Worm (Caenorhabditis elegans): ENCODE measurements around the gene psr-1.
A peak's percentile ranks its signal among the peaks of the same experiment; 100 is the strongest.

Gene psr-1

DNA sequence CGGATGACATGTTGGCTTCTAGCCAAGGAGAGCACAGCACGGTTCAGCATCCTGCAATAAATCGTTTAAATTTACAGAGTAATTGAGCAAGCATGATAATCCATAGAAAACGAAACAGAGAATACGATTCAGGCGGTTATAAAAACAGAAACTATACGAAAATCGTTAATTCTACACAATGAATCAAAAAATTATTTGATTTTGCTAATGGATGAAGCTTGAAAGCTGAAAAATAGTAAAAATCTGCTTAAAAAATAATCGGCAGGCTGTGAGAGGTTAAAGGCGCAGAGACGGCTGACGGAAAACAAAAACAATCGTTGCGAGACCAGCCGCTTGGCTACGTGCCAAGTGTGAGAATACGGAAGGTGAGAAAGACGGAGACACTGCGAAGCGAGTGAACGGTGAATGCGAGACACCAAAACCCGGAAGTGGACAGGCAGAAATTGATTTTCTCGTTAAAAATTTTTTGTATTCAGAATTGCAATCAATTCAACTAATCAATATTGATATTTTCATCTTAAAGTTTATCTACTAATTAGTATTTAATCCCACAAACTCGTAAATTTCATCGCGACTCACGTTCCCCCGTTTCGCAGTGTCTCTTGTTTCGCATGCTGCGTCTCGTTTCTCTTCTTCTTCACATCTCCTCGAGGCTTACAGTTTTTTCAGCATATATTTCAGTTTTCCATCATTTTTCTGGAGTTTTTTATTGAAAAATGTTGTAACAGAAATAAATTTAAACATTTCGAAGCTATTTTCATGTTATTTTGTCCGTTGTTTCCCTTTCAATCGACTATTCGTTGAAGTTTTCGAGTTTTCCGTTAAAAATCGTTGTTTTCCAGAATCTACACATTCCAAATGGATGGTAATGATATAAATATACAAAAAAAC is 7.3 kb downstream of the psr-1 start, which contains the start of the genes F29B9.11 and jmjd-1.2 (continued):
- peak; percentile 99 for TF ChIP-seq tbx-7 (tag; optimal IDR thresholded peaks at IDR 0.05)
- peak; percentile 61 for TF ChIP-seq ceh-19 (GFP tag; optimal IDR thresholded peaks at IDR 0.05)
- TF ChIP-seq ceh-30 (tag; optimal IDR thresholded peaks at IDR 0.05), result peak; percentile 25
- no peak for TF ChIP-seq ceh-48 (tag; optimal IDR thresholded peaks at IDR 0.05)
- no peak for TF ChIP-seq hlh-30 (tag; optimal IDR thresholded peaks at IDR 0.05; ENCODE audit: insufficient read depth)
- peak; percentile 83 for TF ChIP-seq unc-86 (tag; optimal IDR thresholded peaks at IDR 0.05)
- TF ChIP-seq hlh-8 (tag; optimal IDR thresholded peaks at IDR 0.05), result peak; percentile 94
- TF ChIP-seq sox-4 (tag; optimal IDR thresholded peaks at IDR 0.05), result no peak
- TF ChIP-seq ets-4 (tag; optimal IDR thresholded peaks at IDR 0.05), result peak; percentile 99
- peak; percentile 59 for TF ChIP-seq nfya-1 (tag; optimal IDR thresholded peaks at IDR 0.05)
- peak; percentile 95 for TF ChIP-seq ceh-14 (tag; optimal IDR thresholded peaks at IDR 0.05)
- TF ChIP-seq K09A11.1 (tag; optimal IDR thresholded peaks at IDR 0.05; ENCODE audit: insufficient read depth), result no peak
- TF ChIP-seq che-1 (tag; optimal IDR thresholded peaks at IDR 0.05), result peak; percentile 46
- TF ChIP-seq zip-5 (tag; optimal IDR thresholded peaks at IDR 0.05), result peak; percentile 99
- TF ChIP-seq pag-3 (tag; optimal IDR thresholded peaks at IDR 0.05; ENCODE audit: borderline replicate concordance), result peak; percentile 88
- TF ChIP-seq hlh-13 (GFP tag; optimal IDR thresholded peaks at IDR 0.05), result peak; percentile 23
- peak; percentile 95 for TF ChIP-seq fax-1 (tag; optimal IDR thresholded peaks at IDR 0.05)
- TF ChIP-seq ref-2 (tag; optimal IDR thresholded peaks at IDR 0.05), result peak; percentile 99

DNA sequence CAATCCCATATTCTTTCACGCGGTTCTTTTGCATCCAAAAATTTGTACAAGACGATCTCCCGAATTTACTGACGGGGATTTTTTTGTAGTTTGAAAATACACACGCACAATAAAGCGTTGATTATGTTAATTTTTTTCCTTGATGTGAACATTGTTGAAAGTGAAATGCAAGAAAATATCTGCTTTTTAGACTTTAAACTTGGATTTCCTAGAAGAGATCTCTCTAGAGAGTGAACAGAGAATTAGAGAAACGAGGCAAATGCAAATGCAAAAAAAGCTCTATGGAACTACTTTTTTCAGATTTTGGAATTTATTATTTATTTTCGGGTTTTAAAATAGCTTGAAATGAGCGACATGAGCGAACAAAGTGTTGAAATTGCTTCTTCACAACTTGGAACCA is 12.0 kb downstream of the psr-1 start, which contains the start of gene F29B9.1:
Gene F29B9.1 (plus strand): TSS at position 301 of the 400 bp plus-strand sequence.
- no peak for TF ChIP-seq ceh-30 (tag; optimal IDR thresholded peaks at IDR 0.05)
- no peak for TF ChIP-seq fkh-10 (GFP tag; optimal IDR thresholded peaks at IDR 0.05)
- no peak for TF ChIP-seq pag-3 (tag; optimal IDR thresholded peaks at IDR 0.05; ENCODE audit: borderline replicate concordance)
- TF ChIP-seq fkh-6 (tag; optimal IDR thresholded peaks at IDR 0.05), result no peak
- TF ChIP-seq ceh-9 (tag; optimal IDR thresholded peaks at IDR 0.05), result no peak
- no peak for TF ChIP-seq nfya-1 (tag; optimal IDR thresholded peaks at IDR 0.05)
- no peak for TF ChIP-seq F13H6.1 (tag; optimal IDR thresholded peaks at IDR 0.05)
- TF ChIP-seq unc-86 (tag; optimal IDR thresholded peaks at IDR 0.05), result no peak

DNA sequence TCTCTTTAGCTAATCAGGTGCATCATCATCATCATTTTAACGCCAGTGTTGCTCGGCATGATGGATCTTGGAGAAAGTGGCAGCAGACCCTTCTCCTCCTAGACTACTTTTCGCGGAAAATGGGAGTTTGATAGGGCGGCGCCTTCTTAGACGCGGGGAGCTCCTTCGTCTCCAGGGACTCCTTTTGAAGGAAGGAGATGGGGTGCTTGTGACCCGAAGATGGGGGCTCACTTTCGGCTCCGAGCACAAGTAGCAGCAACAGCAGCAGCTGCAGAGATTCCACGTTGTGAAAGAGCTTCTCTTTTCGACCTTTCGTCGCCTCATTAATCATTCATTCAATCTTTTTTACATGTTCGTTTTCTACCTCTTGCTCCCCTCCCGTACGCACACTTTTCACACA is 14.3 kb downstream of the psr-1 start:
- peak; percentile 1 for TF ChIP-seq ceh-18 (tag; optimal IDR thresholded peaks at IDR 0.05)
- TF ChIP-seq unc-42 (tag; optimal IDR thresholded peaks at IDR 0.05), result no peak

ce11 chrIV:4667835-4668234 is 14.8 kb downstream of the psr-1 start:
- no peak for TF ChIP-seq ceh-18 (tag; optimal IDR thresholded peaks at IDR 0.05)
- no peak for TF ChIP-seq pros-1 (tag; optimal IDR thresholded peaks at IDR 0.05)
- no peak for TF ChIP-seq pag-3 (tag; optimal IDR thresholded peaks at IDR 0.05; ENCODE audit: borderline replicate concordance)
- no peak for TF ChIP-seq ama-1 (optimal IDR thresholded peaks at IDR 0.05)
- TF ChIP-seq elt-2 (tag; optimal IDR thresholded peaks at IDR 0.05), result no peak
- TF ChIP-seq pat-9 (tag; optimal IDR thresholded peaks at IDR 0.05), result no peak
- no peak for TF ChIP-seq rnt-1 (tag; optimal IDR thresholded peaks at IDR 0.05)
- no peak for TF ChIP-seq fax-1 (tag; optimal IDR thresholded peaks at IDR 0.05)
- no peak for TF ChIP-seq unc-3 (GFP tag; conservative IDR thresholded peaks at IDR 0.05)
- TF ChIP-seq unc-3 (tag; optimal IDR thresholded peaks at IDR 0.05), result no peak
- no peak for TF ChIP-seq dmd-4 (tag; optimal IDR thresholded peaks at IDR 0.05; ENCODE audit: borderline replicate concordance)
- TF ChIP-seq hlh-13 (GFP tag; optimal IDR thresholded peaks at IDR 0.05), result no peak
- TF ChIP-seq sox-4 (tag; optimal IDR thresholded peaks at IDR 0.05), result no peak
- TF ChIP-seq lin-11 (tag; optimal IDR thresholded peaks at IDR 0.05), result no peak
- no peak for TF ChIP-seq ceh-30 (tag; optimal IDR thresholded peaks at IDR 0.05)
- no peak for TF ChIP-seq nfya-1 (tag; optimal IDR thresholded peaks at IDR 0.05)
- TF ChIP-seq K09A11.1 (tag; optimal IDR thresholded peaks at IDR 0.05; ENCODE audit: insufficient read depth), result no peak
- TF ChIP-seq che-1 (tag; optimal IDR thresholded peaks at IDR 0.05), result no peak
- TF ChIP-seq sdc-2 (tag; optimal IDR thresholded peaks at IDR 0.05), result no peak

All from whole organism, late embryonic.